Fruit fly (Drosophila melanogaster) whole organism, embryonic: ENCODE data around the gene Aprt.

Source experiments
- Atf3 ChIP-seq: fragments of 200-800 bp; sonication (Bioruptor generic); optimal IDR thresholded peaks from 3 replicates; lab custom pipeline; 2016; ENCODE audit warnings: missing biosample characterization, missing genetic modification characterization
- Atf6 ChIP-seq: fragments of 200-800 bp; sonication (Bioruptor generic); IDR thresholded peaks from 2 replicates; pipeline ENCODE4 v1.3.6; 2022; ENCODE audit warnings: missing biosample characterization, missing genetic modification characterization
- CG10462 ChIP-seq: fragments of 200-800 bp; sonication (Bioruptor generic); optimal IDR thresholded peaks from 2 replicates; lab custom pipeline; 2016; ENCODE audit warnings: missing biosample characterization, missing genetic modification characterization
- CG11085 ChIP-seq: fragments of 200-800 bp; sonication (Bioruptor generic); IDR thresholded peaks from 2 replicates; pipeline ENCODE4 v1.3.6; 2022; ENCODE audit warnings: missing biosample characterization, missing genetic modification characterization
- CG12236 ChIP-seq: fragments of 200-800 bp; sonication (Bioruptor generic); optimal IDR thresholded peaks from 2 replicates; lab custom pipeline; 2016; ENCODE audit warnings: missing biosample characterization, missing genetic modification characterization
- CG13123 ChIP-seq: fragments of 200-800 bp; sonication (Bioruptor generic); optimal IDR thresholded peaks from 2 replicates; lab custom pipeline; 2016; ENCODE audit warnings: missing biosample characterization, missing genetic modification characterization
- CG14860 ChIP-seq: fragments of 200-800 bp; sonication (Bioruptor generic); IDR thresholded peaks from 3 replicates; pipeline ENCODE4 v1.3.6; 2022; ENCODE audit warnings: missing biosample characterization, missing genetic modification characterization; ENCODE audit not compliant: partially characterized antibody
- CG1602 ChIP-seq: fragments of 200-800 bp; sonication (Bioruptor generic); optimal IDR thresholded peaks from 3 replicates; lab custom pipeline; 2016; ENCODE audit warnings: missing biosample characterization, missing genetic modification characterization
- CG1647 ChIP-seq: fragments of 200-800 bp; sonication (Bioruptor generic); optimal IDR thresholded peaks from 3 replicates; lab custom pipeline; 2016; ENCODE audit warnings: missing biosample characterization, missing genetic modification characterization
- CG17361 ChIP-seq: fragments of 200-800 bp; sonication (Bioruptor generic); IDR thresholded peaks from 3 replicates; pipeline ENCODE4 v1.3.6; 2022; ENCODE audit warnings: missing biosample characterization, missing genetic modification characterization
- CG17802 ChIP-seq: fragments of 200-800 bp; sonication (Bioruptor generic); optimal IDR thresholded peaks from 2 replicates; lab custom pipeline; 2018; ENCODE audit warnings: missing biosample characterization, mild to moderate bottlenecking, missing genetic modification characterization, moderate library complexity
- CG31388 ChIP-seq: fragments of 200-800 bp; sonication (Bioruptor generic); optimal IDR thresholded peaks from 2 replicates; lab custom pipeline; 2016; ENCODE audit warnings: missing biosample characterization, missing genetic modification characterization
- CG33213 ChIP-seq: fragments of 200-800 bp; sonication (Bioruptor generic); optimal IDR thresholded peaks from 3 replicates; lab custom pipeline; 2016; ENCODE audit warnings: missing biosample characterization, missing genetic modification characterization
- CG4360 ChIP-seq: fragments of 200-800 bp; sonication (Bioruptor generic); IDR thresholded peaks from 2 replicates; pipeline ENCODE4 v1.3.6; 2022; ENCODE audit warnings: missing biosample characterization, missing genetic modification characterization
- CG6254 ChIP-seq: fragments of 200-800 bp; sonication (Bioruptor generic); optimal IDR thresholded peaks from 3 replicates; lab custom pipeline; 2017; ENCODE audit warnings: mild to moderate bottlenecking, missing biosample characterization, missing genetic modification reagents, missing genetic modification characterization
- CG7745 ChIP-seq: fragments of 200-800 bp; sonication (Bioruptor generic); optimal IDR thresholded peaks from 2 replicates; lab custom pipeline; 2018; ENCODE audit warnings: missing biosample characterization, mild to moderate bottlenecking, missing genetic modification characterization, moderate library complexity
- CG8089 ChIP-seq: fragments of 200-800 bp; sonication (Bioruptor generic); optimal IDR thresholded peaks from 3 replicates; lab custom pipeline; 2016; ENCODE audit warnings: missing biosample characterization, missing genetic modification characterization
- CG8944 ChIP-seq: fragments of 200-800 bp; sonication (Bioruptor generic); optimal IDR thresholded peaks from 3 replicates; lab custom pipeline; 2016; ENCODE audit warnings: missing biosample characterization, missing genetic modification characterization
- CG9215 ChIP-seq: fragments of 200-800 bp; sonication (Bioruptor generic); IDR thresholded peaks from 2 replicates; pipeline ENCODE4 v1.3.6; 2022; ENCODE audit warnings: missing biosample characterization, missing genetic modification characterization
- Dll ChIP-seq: fragments of 200-800 bp; sonication (Bioruptor generic); IDR thresholded peaks from 4 replicates; pipeline ENCODE4 v1.3.6; 2022; ENCODE audit warnings: missing biosample characterization, missing genetic modification characterization; ENCODE audit not compliant: partially characterized antibody
- Drgx ChIP-seq: fragments of 200-800 bp; sonication (Bioruptor generic); IDR thresholded peaks from 2 replicates; pipeline ENCODE4 v1.3.6; 2022; ENCODE audit warnings: missing biosample characterization, missing genetic modification characterization
- E2f2 ChIP-seq: fragments of 200-800 bp; sonication (Bioruptor generic); IDR thresholded peaks from 2 replicates; pipeline ENCODE4 v1.3.6; 2022; ENCODE audit warnings: missing biosample characterization, missing genetic modification characterization
- HmgZ ChIP-seq: fragments of 200-800 bp; sonication (Bioruptor generic); optimal IDR thresholded peaks from 2 replicates; lab custom pipeline; 2018; ENCODE audit warnings: missing biosample characterization, mild to moderate bottlenecking, missing genetic modification characterization
- Hmr ChIP-seq: fragments of 200-800 bp; sonication (Bioruptor generic); optimal IDR thresholded peaks from 3 replicates; lab custom pipeline; 2017; ENCODE audit warnings: mild to moderate bottlenecking, missing biosample characterization, missing genetic modification reagents, missing genetic modification characterization
- Mrtf ChIP-seq: fragments of 200-800 bp; sonication (Bioruptor generic); IDR thresholded peaks from 3 replicates; pipeline ENCODE4 v1.3.6; 2022; ENCODE audit warnings: missing biosample characterization, missing genetic modification characterization
- NFAT ChIP-seq: fragments of 200-800 bp; sonication (Bioruptor generic); IDR thresholded peaks from 2 replicates; pipeline ENCODE4 v1.3.6; 2022; ENCODE audit warnings: missing biosample characterization, missing genetic modification characterization
- NfI ChIP-seq: fragments of 200-800 bp; sonication (Bioruptor generic); optimal IDR thresholded peaks from 3 replicates; lab custom pipeline; 2018; ENCODE audit warnings: missing biosample characterization, mild to moderate bottlenecking, missing genetic modification characterization, moderate library complexity
- PHDP ChIP-seq: fragments of 200-800 bp; sonication (Bioruptor generic); optimal IDR thresholded peaks from 3 replicates; lab custom pipeline; 2018; ENCODE audit warnings: missing biosample characterization, mild to moderate bottlenecking, missing genetic modification characterization, moderate library complexity
- Pdp1 ChIP-seq, 2 experiments: fragments of 200-800 bp; sonication (Bioruptor generic); optimal IDR thresholded peaks; 3 replicates each; lab custom pipeline; 2016; ENCODE audit warnings: missing biosample characterization in 2 of 2, missing genetic modification characterization in 2 of 2, mild to moderate bottlenecking in 1 of 2, moderate library complexity in 1 of 2
- Sry-δ ChIP-seq: fragments of 200-800 bp; sonication (Bioruptor generic); optimal IDR thresholded peaks from 2 replicates; lab custom pipeline; 2016; ENCODE audit warnings: missing biosample characterization, missing genetic modification characterization
- Vsx1 ChIP-seq: fragments of 200-800 bp; sonication (Bioruptor generic); optimal IDR thresholded peaks from 2 replicates; lab custom pipeline; 2017; ENCODE audit warnings: missing biosample characterization, mild to moderate bottlenecking, missing genetic modification characterization, missing genetic modification reagents
- Xrp1 ChIP-seq: fragments of 200-800 bp; sonication (Bioruptor generic); IDR thresholded peaks from 2 replicates; pipeline ENCODE4 v1.3.6; 2022; ENCODE audit warnings: missing biosample characterization, missing genetic modification characterization
- ap ChIP-seq: fragments of 200-800 bp; sonication (Bioruptor generic); IDR thresholded peaks from 2 replicates; pipeline ENCODE4 v1.3.6; 2022; ENCODE audit warnings: missing biosample characterization, missing genetic modification characterization
- ato ChIP-seq: fragments of 200-800 bp; sonication (Bioruptor generic); IDR thresholded peaks from 2 replicates; pipeline ENCODE4 v1.3.6; 2022; ENCODE audit warnings: missing biosample characterization, missing genetic modification characterization; ENCODE audit not compliant: partially characterized antibody
- caup ChIP-seq: fragments of 200-800 bp; sonication (Bioruptor generic); optimal IDR thresholded peaks from 3 replicates; lab custom pipeline; 2017; ENCODE audit warnings: missing biosample characterization, mild to moderate bottlenecking, missing genetic modification characterization, moderate library complexity; ENCODE audit not compliant: severe bottlenecking
- cwo ChIP-seq: fragments of 200-800 bp; sonication (Bioruptor generic); optimal IDR thresholded peaks from 3 replicates; lab custom pipeline; 2017; ENCODE audit warnings: missing biosample characterization, missing genetic modification characterization, mild to moderate bottlenecking, moderate library complexity, missing genetic modification reagents
- danr ChIP-seq: fragments of 200-800 bp; sonication (Bioruptor generic); IDR thresholded peaks from 2 replicates; pipeline ENCODE4 v1.3.6; 2022; ENCODE audit warnings: missing biosample characterization, missing genetic modification characterization
- exex ChIP-seq: fragments of 200-800 bp; sonication (Bioruptor generic); optimal IDR thresholded peaks from 4 replicates; lab custom pipeline; 2018; ENCODE audit warnings: missing biosample characterization, mild to moderate bottlenecking, missing genetic modification characterization, moderate library complexity
- h ChIP-seq: fragments of >200 bp; optimal IDR thresholded peaks from 2 replicates; lab custom pipeline; 2017
- hbn ChIP-seq: fragments of 200-800 bp; sonication (Bioruptor generic); IDR thresholded peaks from 2 replicates; pipeline ENCODE4 v1.3.6; 2022; ENCODE audit warnings: missing biosample characterization, missing genetic modification characterization; ENCODE audit not compliant: partially characterized antibody
- her ChIP-seq: fragments of 200-800 bp; sonication (Bioruptor generic); optimal IDR thresholded peaks from 2 replicates; lab custom pipeline; 2016; ENCODE audit warnings: missing biosample characterization, missing genetic modification characterization
- knrl ChIP-seq: fragments of 200-800 bp; sonication (Bioruptor generic); IDR thresholded peaks from 3 replicates; pipeline ENCODE4 v1.3.6; 2022; ENCODE audit warnings: missing biosample characterization, missing genetic modification characterization; ENCODE audit not compliant: partially characterized antibody
- nau ChIP-seq: fragments of 200-800 bp; sonication (Bioruptor generic); optimal IDR thresholded peaks from 3 replicates; lab custom pipeline; 2017; ENCODE audit warnings: missing biosample characterization, mild to moderate bottlenecking, missing genetic modification characterization, missing genetic modification reagents
- nerfin-2 ChIP-seq: fragments of 200-800 bp; sonication (Bioruptor generic); IDR thresholded peaks from 2 replicates; pipeline ENCODE4 v1.3.6; 2022; ENCODE audit warnings: missing biosample characterization, missing genetic modification characterization; ENCODE audit not compliant: partially characterized antibody
- onecut ChIP-seq: fragments of 200-800 bp; sonication (Bioruptor generic); IDR thresholded peaks from 2 replicates; pipeline ENCODE4 v1.3.6; 2022; ENCODE audit warnings: missing biosample characterization, missing genetic modification characterization
- pb ChIP-seq: fragments of 200-800 bp; sonication (Bioruptor generic); optimal IDR thresholded peaks from 3 replicates; lab custom pipeline; 2016; ENCODE audit warnings: missing biosample characterization, missing genetic modification characterization
- pho ChIP-seq: fragments of 200-800 bp; sonication (Bioruptor generic); optimal IDR thresholded peaks from 2 replicates; lab custom pipeline; 2016; ENCODE audit warnings: missing biosample characterization, missing genetic modification characterization
- sr ChIP-seq: fragments of 200-800 bp; sonication (Bioruptor generic); IDR thresholded peaks from 3 replicates; pipeline ENCODE4 v1.3.6; 2022; ENCODE audit warnings: missing biosample characterization, missing genetic modification characterization
- toy ChIP-seq: fragments of 200-800 bp; sonication (Bioruptor generic); IDR thresholded peaks from 2 replicates; pipeline ENCODE4 v1.3.6; 2022; ENCODE audit warnings: missing biosample characterization, missing genetic modification characterization
- ttk ChIP-seq: fragments of 200-800 bp; sonication (Bioruptor generic); IDR thresholded peaks from 2 replicates; pipeline ENCODE4 v2.1.2; 2022; ENCODE audit warnings: missing biosample characterization, missing genetic modification characterization
- wek ChIP-seq: fragments of 200-800 bp; sonication (Bioruptor generic); optimal IDR thresholded peaks from 3 replicates; lab custom pipeline; 2018; ENCODE audit warnings: missing biosample characterization, mild to moderate bottlenecking, missing genetic modification characterization, moderate library complexity

Aprt gene

DNA sequence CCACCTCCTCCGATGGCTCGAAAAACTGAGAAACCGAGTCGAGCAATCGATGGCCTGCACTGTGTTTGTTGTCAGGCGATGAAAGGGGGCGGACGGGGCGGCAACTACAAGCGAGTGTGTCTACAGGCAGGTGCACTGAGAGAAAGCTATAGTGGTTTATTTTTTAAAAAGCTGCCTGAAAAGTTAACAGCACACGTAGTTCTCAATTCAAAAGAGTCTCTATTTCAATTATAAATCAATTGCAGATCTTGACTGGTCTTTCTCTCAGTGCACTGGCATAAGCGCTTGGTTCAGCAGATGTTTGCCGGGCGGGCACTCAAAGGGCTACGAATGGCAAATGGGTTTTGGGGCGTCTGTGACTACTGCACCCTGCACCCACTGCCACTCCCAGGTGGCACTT lies 4.1 kb downstream of the Aprt start (continued):
- TF ChIP-seq PHDP (tag; lab: Kevin White, UChicago) (no peak), Dll (GFP tag; lab: Robert Waterston, UW) (no peak), ttk (peak; percentile 50; the same call in 1 of the 2 replicates), Mrtf (peak; percentile 55; the same call in 1 of the 3 replicates), pho (GFP tag; lab: Kevin White, UChicago) (no peak), Xrp1 (GFP tag; lab: Robert Waterston, UW) (peak; percentile 45; the same call in 1 of the 2 replicates), CG4360 (GFP tag; lab: Robert Waterston, UW) (no peak), toy (peak; percentile 6; the same call in 1 of the 2 replicates), Drgx (GFP tag; lab: Robert Waterston, UW) (peak; percentile 80), CG31388 (GFP tag; lab: Kevin White, UChicago) (no peak), Sry-δ (GFP tag; lab: Kevin White, UChicago) (no peak), cwo (GFP tag; lab: Kevin White, UChicago) (no peak), CG1647 (GFP tag; lab: Kevin White, UChicago) (no peak), Hmr (GFP tag; lab: Kevin White, UChicago) (no peak), sr (GFP tag; lab: Robert Waterston, UW) (0 out of 3 replicates have a peak, but pooled peaks have one; percentile 32), pb (GFP tag; lab: Kevin White, UChicago) (no peak), NfI (GFP tag; lab: Kevin White, UChicago) (no peak), hbn (GFP tag; lab: Robert Waterston, UW) (no peak), CG12236 (GFP tag; lab: Kevin White, UChicago) (no peak), onecut (peak; percentile 35; the same call in 1 of the 2 replicates), E2f2 (GFP tag; lab: Robert Waterston, UW) (peak; percentile 14; the same call in 1 of the 2 replicates), CG6254 (GFP tag; lab: Kevin White, UChicago) (no peak), her (GFP tag; lab: Kevin White, UChicago) (no peak), CG8944 (no peak), wek (GFP tag; lab: Kevin White, UChicago) (no peak), Atf6 (GFP tag; lab: Robert Waterston, UW) (0 out of 2 replicates have a peak, but pooled peaks have one; percentile 46), CG13123 (no peak), CG7745 (tag; lab: Kevin White, UChicago) (no peak), nau (GFP tag; lab: Kevin White, UChicago) (no peak), CG10462 (GFP tag; lab: Kevin White, UChicago) (no peak), CG17361 (GFP tag; lab: Robert Waterston, UW) (0 out of 3 replicates have a peak, but pooled peaks have one; percentile 37), nerfin-2 (no peak), CG8089 (GFP tag; lab: Kevin White, UChicago) (no peak), ap (no peak), danr (GFP tag; lab: Robert Waterston, UW) (0 out of 2 replicates have a peak, but pooled peaks have one; percentile 22), HmgZ (tag; lab: Kevin White, UChicago) (no peak), knrl (GFP tag; lab: Robert Waterston, UW) (no peak), CG1602 (GFP tag; lab: Kevin White, UChicago) (no peak), CG33213 (no peak), h (no peak), NFAT (no peak), ato (GFP tag; lab: Robert Waterston, UW) (no peak), CG9215 (GFP tag; lab: Robert Waterston, UW) (peak; percentile 6; the same call in 1 of the 2 replicates), Atf3 (no peak), Vsx1 (GFP tag; lab: Kevin White, UChicago) (no peak), exex (tag; lab: Kevin White, UChicago) (no peak), Pdp1 (GFP tag; optimal IDR thresholded peaks at IDR 0.05; lab: Kevin White, UChicago) (peak; percentile 11 to 24), CG17802 (tag; lab: Kevin White, UChicago) (no peak), CG14860 (GFP tag; lab: Robert Waterston, UW) (no peak), CG11085 (GFP tag; lab: Robert Waterston, UW) (no peak), caup (GFP tag; lab: Kevin White, UChicago) (peak; percentile 19)
